Worm (Caenorhabditis elegans) whole organism, L4 larva: ENCODE results near the gene ttr-48.
A peak's percentile ranks its signal among the peaks of the same experiment; 100 is the strongest.

Source experiments
- F49E8.2 ChIP-seq: sonication (generic microtip); optimal IDR thresholded peaks from 2 replicates; lab custom pipeline; 2016; ENCODE audit warnings: missing compliant biosample characterization, mild to moderate bottlenecking, missing genetic modification characterization, borderline replicate concordance
- T26A8.4 ChIP-seq: fragments of 200-800 bp; sonication (Bioruptor generic); IDR thresholded peaks from 2 replicates; pipeline ENCODE4 v1.3.6; 2022; ENCODE audit warnings: missing genetic modification characterization, missing compliant biosample characterization
- ZK546.5 ChIP-seq, 2 experiments: sonication (generic microtip); optimal IDR thresholded peaks; 2 replicates each; lab custom pipeline; 2017; ENCODE audit warnings: missing biosample characterization in 2 of 2, missing genetic modification characterization in 2 of 2
- aly-2 ChIP-seq: sonication (generic microtip); optimal IDR thresholded peaks from 2 replicates; lab custom pipeline; 2018; ENCODE audit warnings: missing biosample characterization, missing genetic modification characterization
- ama-1 ChIP-seq: fragments of 150-350 bp; optimal IDR thresholded peaks from 2 replicates; lab custom pipeline; 2014; ENCODE audit warnings: inconsistent platforms, mixed read lengths
- ceh-44 ChIP-seq: fragments of 200-800 bp; sonication (Bioruptor generic); IDR thresholded peaks from 2 replicates; pipeline ENCODE4 v1.3.6; 2022; ENCODE audit warnings: missing genetic modification reagents, missing genetic modification characterization, missing compliant biosample characterization
- ceh-62 ChIP-seq: sonication (generic microtip); optimal IDR thresholded peaks from 2 replicates; lab custom pipeline; 2017; ENCODE audit warnings: missing biosample characterization, missing genetic modification characterization
- ceh-82 ChIP-seq: sonication (generic microtip); optimal IDR thresholded peaks from 2 replicates; lab custom pipeline; 2017; ENCODE audit warnings: missing biosample characterization, missing genetic modification characterization
- cey-2 ChIP-seq: sonication (generic microtip); optimal IDR thresholded peaks from 3 replicates; lab custom pipeline; 2017; ENCODE audit warnings: missing genetic modification characterization, mild to moderate bottlenecking, missing compliant biosample characterization, antibody characterized with exemption, borderline replicate concordance; ENCODE audit not compliant: insufficient read depth
- daf-16 ChIP-seq, 3 experiments: sonication (generic microtip); optimal IDR thresholded peaks; 2 replicates each; lab custom pipeline; 2016 to 2017; ENCODE audit warnings: missing genetic modification characterization in 3 of 3, missing genetic modification reagents in 3 of 3, mild to moderate bottlenecking in 2 of 3, missing compliant biosample characterization in 2 of 3, missing biosample characterization in 1 of 3, moderate library complexity in 1 of 3
- daf-8 ChIP-seq: fragments of 200-800 bp; sonication (Bioruptor generic); IDR thresholded peaks from 2 replicates; pipeline ENCODE4 v1.3.6; 2022; ENCODE audit warnings: missing genetic modification characterization, missing compliant biosample characterization
- dmd-6 ChIP-seq: fragments of 200-800 bp; sonication (Bioruptor generic); IDR thresholded peaks from 2 replicates; pipeline ENCODE4 v1.3.6; 2022; ENCODE audit warnings: missing genetic modification reagents, missing genetic modification characterization, missing compliant biosample characterization
- dmd-8 ChIP-seq: fragments of 200-800 bp; sonication (Bioruptor generic); IDR thresholded peaks from 2 replicates; pipeline ENCODE4 v1.3.6; 2022; ENCODE audit warnings: missing genetic modification characterization, missing compliant biosample characterization
- dpl-1 ChIP-seq: fragments of 150-350 bp; optimal IDR thresholded peaks from 2 replicates; lab custom pipeline; 2014; ENCODE audit warnings: missing biosample characterization, missing genetic modification reagents, missing genetic modification characterization
- dve-1 ChIP-seq: sonication (generic microtip); optimal IDR thresholded peaks from 2 replicates; lab custom pipeline; 2017; ENCODE audit warnings: antibody characterized with exemption, mild to moderate bottlenecking, missing genetic modification characterization, missing compliant biosample characterization; ENCODE audit not compliant: insufficient read depth
- gei-8 ChIP-seq: fragments of 200-800 bp; sonication (Bioruptor generic); optimal IDR thresholded peaks from 2 replicates; lab custom pipeline; 2018; ENCODE audit warnings: mild to moderate bottlenecking, missing genetic modification characterization, missing compliant biosample characterization
- hlh-11 ChIP-seq: fragments of 200-800 bp; sonication (Bioruptor generic); optimal IDR thresholded peaks from 2 replicates; lab custom pipeline; 2018; ENCODE audit warnings: mild to moderate bottlenecking, missing genetic modification characterization, missing compliant biosample characterization
- hlh-30 ChIP-seq: sonication (generic microtip); optimal IDR thresholded peaks from 2 replicates; lab custom pipeline; 2017; ENCODE audit warnings: antibody characterized with exemption, mild to moderate bottlenecking, missing genetic modification characterization, missing compliant biosample characterization; ENCODE audit not compliant: insufficient read depth
- jun-1 ChIP-seq: fragments of 150-350 bp; optimal IDR thresholded peaks from 2 replicates; lab custom pipeline; 2014; ENCODE audit warnings: missing biosample characterization, missing genetic modification reagents, missing genetic modification characterization
- lin-1 ChIP-seq: fragments of 200-800 bp; sonication (Bioruptor generic); IDR thresholded peaks from 2 replicates; pipeline ENCODE4 v1.3.6; 2022; ENCODE audit warnings: missing genetic modification reagents, missing genetic modification characterization, missing compliant biosample characterization
- lsy-2 ChIP-seq, 2 experiments: fragments of 150-350 bp in 1 of 2; sonication (generic microtip) in 1 of 2; optimal IDR thresholded peaks; 2 replicates each; lab custom pipeline; 2014 to 2017; ENCODE audit warnings: missing biosample characterization in 2 of 2, missing genetic modification characterization in 2 of 2
- madf-9 ChIP-seq: fragments of 200-800 bp; sonication (Bioruptor generic); conservative IDR thresholded peaks from 2 replicates; pipeline ENCODE4 v1.3.6; 2022; ENCODE audit warnings: missing genetic modification reagents, missing genetic modification characterization, missing compliant biosample characterization
- mdl-1 ChIP-seq, 2 experiments: fragments of 150-350 bp in 1 of 2; sonication (generic microtip) in 1 of 2; optimal IDR thresholded peaks; 2 replicates each; lab custom pipeline; 2014 to 2017; ENCODE audit warnings: missing biosample characterization in 2 of 2, missing genetic modification characterization in 2 of 2
- mes-2 ChIP-seq: sonication (generic microtip); optimal IDR thresholded peaks from 2 replicates; lab custom pipeline; 2016; ENCODE audit warnings: missing genotype, mild to moderate bottlenecking, missing genetic modification characterization, missing compliant biosample characterization; ENCODE audit not compliant: poor library complexity, severe bottlenecking
- nhr-102 ChIP-seq: sonication (generic microtip); optimal IDR thresholded peaks from 2 replicates; lab custom pipeline; 2016; ENCODE audit warnings: mild to moderate bottlenecking, missing genetic modification characterization, moderate library complexity, missing compliant biosample characterization
- nhr-111 ChIP-seq: fragments of 200-800 bp; sonication (Bioruptor generic); optimal IDR thresholded peaks from 2 replicates; lab custom pipeline; 2018; ENCODE audit warnings: mild to moderate bottlenecking, missing genetic modification characterization, missing compliant biosample characterization
- nhr-25 ChIP-seq: sonication (generic microtip); optimal IDR thresholded peaks from 2 replicates; lab custom pipeline; 2017; ENCODE audit warnings: missing genetic modification characterization, mild to moderate bottlenecking, missing compliant biosample characterization, antibody characterized with exemption, moderate library complexity, borderline replicate concordance; ENCODE audit not compliant: insufficient read depth
- nhr-28 ChIP-seq: fragments of 150-350 bp; optimal IDR thresholded peaks from 2 replicates; lab custom pipeline; 2014; ENCODE audit warnings: missing biosample characterization, missing genetic modification characterization
- nhr-41 ChIP-seq: fragments of 200-800 bp; sonication (Bioruptor generic); IDR thresholded peaks from 2 replicates; pipeline ENCODE4 v1.3.6; 2022; ENCODE audit warnings: missing genetic modification reagents, missing genetic modification characterization, missing compliant biosample characterization
- nhr-6 ChIP-seq: fragments of 150-350 bp; optimal IDR thresholded peaks from 2 replicates; lab custom pipeline; 2014; ENCODE audit warnings: missing biosample characterization, missing genetic modification characterization
- nhr-76 ChIP-seq: fragments of 150-350 bp; optimal IDR thresholded peaks from 2 replicates; lab custom pipeline; 2014; ENCODE audit warnings: missing biosample characterization, missing genetic modification characterization
- nhr-77 ChIP-seq: fragments of 150-350 bp; optimal IDR thresholded peaks from 2 replicates; lab custom pipeline; 2014; ENCODE audit warnings: missing biosample characterization, missing genetic modification characterization
- pha-4 ChIP-seq, 2 experiments: fragments of 150-350 bp in 1 of 2; fragments of 200-800 bp in 1 of 2; sonication (Bioruptor generic) in 1 of 2; IDR thresholded peaks in 1 of 2; optimal IDR thresholded peaks in 1 of 2; 2 replicates each; pipeline versions ENCODE4 v1.3.6 to Lab custom; 2014 to 2022; ENCODE audit warnings: missing genetic modification characterization in 2 of 2, missing genetic modification reagents in 2 of 2, missing biosample characterization in 1 of 2, missing compliant biosample characterization in 1 of 2
- pqm-1 ChIP-seq: sonication (generic microtip); optimal IDR thresholded peaks from 2 replicates; lab custom pipeline; 2017; ENCODE audit warnings: missing biosample characterization, missing genetic modification characterization
- rbr-2 ChIP-seq: sonication (generic microtip); optimal IDR thresholded peaks from 2 replicates; lab custom pipeline; 2016; ENCODE audit warnings: missing genotype, missing genetic modification characterization, missing compliant biosample characterization
- snpc-4 ChIP-seq: fragments of 150-350 bp; optimal IDR thresholded peaks from 2 replicates; lab custom pipeline; 2014; ENCODE audit warnings: missing biosample characterization, missing genetic modification characterization
- unc-130 ChIP-seq: sonication (generic microtip); optimal IDR thresholded peaks from 2 replicates; lab custom pipeline; 2016; ENCODE audit warnings: missing genetic modification reagents, missing genetic modification characterization, missing compliant biosample characterization
- zip-11 ChIP-seq: fragments of 200-800 bp; sonication (Bioruptor generic); IDR thresholded peaks from 2 replicates; pipeline ENCODE4 v1.3.6; 2022; ENCODE audit warnings: missing genetic modification characterization, missing compliant biosample characterization
- ztf-7 ChIP-seq: fragments of 150-350 bp; optimal IDR thresholded peaks from 2 replicates; lab custom pipeline; 2014; ENCODE audit warnings: missing biosample characterization, missing genetic modification characterization

The ttr-48 gene

ce11 chrX:3820666-3821065, 21.6 kb downstream of the ttr-48 start:
- TF ChIP-seq nhr-77 (tag; lab: Kevin White, UChicago) (no peak), mes-2 (tag; lab: Kevin White, UChicago) (peak; percentile 19), daf-8 (GFP tag; lab: Robert Waterston, UW) (no peak), rbr-2 (tag; lab: Kevin White, UChicago) (no peak), nhr-41 (GFP tag; lab: Robert Waterston, UW) (no peak), hlh-11 (peak; percentile 66), ceh-62 (tag; lab: Kevin White, UChicago) (no peak), cey-2 (tag; lab: Kevin White, UChicago) (no peak), nhr-28 (tag; lab: Kevin White, UChicago) (peak; percentile 66), ztf-7 (tag; lab: Kevin White, UChicago) (no peak), daf-16 (GFP tag; optimal IDR thresholded peaks at IDR 0.05; lab: Kevin White, UChicago) (no peak), daf-16 (tag; optimal IDR thresholded peaks at IDR 0.05; lab: Kevin White, UChicago) (peak; percentile 74), T26A8.4 (GFP tag; lab: Robert Waterston, UW) (no peak), pha-4 (GFP tag; IDR thresholded peaks at IDR 0.05; lab: Robert Waterston, UW) (peak; percentile 27; the same call in 1 of the 2 replicates), pha-4 (tag; optimal IDR thresholded peaks at IDR 0.05; lab: Kevin White, UChicago) (no peak), nhr-111 (GFP tag; lab: Kevin White, UChicago) (no peak), ceh-82 (no peak), aly-2 (tag; lab: Kevin White, UChicago) (no peak), nhr-25 (tag; lab: Kevin White, UChicago) (no peak), zip-11 (GFP tag; lab: Robert Waterston, UW) (no peak), gei-8 (no peak), pqm-1 (peak; percentile 64), jun-1 (tag; lab: Kevin White, UChicago) (no peak), ama-1 (lab: Kevin White, UChicago) (no peak), madf-9 (GFP tag; lab: Robert Waterston, UW) (no peak), dve-1 (tag; lab: Kevin White, UChicago) (peak; percentile 44), unc-130 (no peak), dmd-8 (no peak), snpc-4 (tag; lab: Kevin White, UChicago) (no peak), ZK546.5 (tag; optimal IDR thresholded peaks at IDR 0.05; lab: Kevin White, UChicago) (no peak), dpl-1 (GFP tag; lab: Kevin White, UChicago) (no peak), lsy-2 (tag; optimal IDR thresholded peaks at IDR 0.05; lab: Kevin White, UChicago) (no peak), mdl-1 (tag; optimal IDR thresholded peaks at IDR 0.05; lab: Kevin White, UChicago) (no peak), ceh-44 (GFP tag; lab: Robert Waterston, UW) (no peak), F49E8.2 (tag; lab: Kevin White, UChicago) (no peak), hlh-30 (tag; lab: Kevin White, UChicago) (peak; percentile 10), dmd-6 (GFP tag; lab: Robert Waterston, UW) (peak; percentile 78), lin-1 (GFP tag; lab: Robert Waterston, UW) (peak; percentile 33; the same call in 1 of the 2 replicates), nhr-102 (tag; lab: Kevin White, UChicago) (peak; percentile 21), nhr-76 (tag; lab: Kevin White, UChicago) (no peak)

- TF ChIP-seq daf-16 (GFP tag; optimal IDR thresholded peaks at IDR 0.05; lab: Kevin White, UChicago) (no peak), daf-16 (tag; optimal IDR thresholded peaks at IDR 0.05; lab: Kevin White, UChicago) (peak; percentile 6), hlh-30 (tag; lab: Kevin White, UChicago) (peak; percentile 45), nhr-6 (tag; lab: Kevin White, UChicago) (no peak), madf-9 (GFP tag; lab: Robert Waterston, UW) (no peak), pha-4 (GFP tag; IDR thresholded peaks at IDR 0.05; lab: Robert Waterston, UW) (peak; percentile 72), pha-4 (tag; optimal IDR thresholded peaks at IDR 0.05; lab: Kevin White, UChicago) (peak; percentile 50)
These were observed 22.6 kb downstream of the ttr-48 start for ce11 chrX:3819697-3820096.
